Fruit fly (Drosophila melanogaster) Kc167 (cell line): Measurements from ENCODE around the gene CG15458.

Experiments
- insv ChIP-seq: fragments of >200 bp; optimal IDR thresholded peaks from 3 replicates; lab custom pipeline; 2018; ENCODE audit warnings: missing external identifiers
- psq ChIP-seq: fragments of >200 bp; optimal IDR thresholded peaks from 2 replicates; lab custom pipeline; 2017; ENCODE audit warnings: missing external identifiers

- TF ChIP-seq insv (lab: Kevin White, UChicago), result no peak
- TF ChIP-seq psq, result no peak
Measured at dm6 chrX:20415444-20415843, 1.4 kb upstream of the CG15458 start, which contains the start of gene Obp19a.
